Fruit fly (Drosophila melanogaster): ENCODE results near the gene ClpP.

DNA sequence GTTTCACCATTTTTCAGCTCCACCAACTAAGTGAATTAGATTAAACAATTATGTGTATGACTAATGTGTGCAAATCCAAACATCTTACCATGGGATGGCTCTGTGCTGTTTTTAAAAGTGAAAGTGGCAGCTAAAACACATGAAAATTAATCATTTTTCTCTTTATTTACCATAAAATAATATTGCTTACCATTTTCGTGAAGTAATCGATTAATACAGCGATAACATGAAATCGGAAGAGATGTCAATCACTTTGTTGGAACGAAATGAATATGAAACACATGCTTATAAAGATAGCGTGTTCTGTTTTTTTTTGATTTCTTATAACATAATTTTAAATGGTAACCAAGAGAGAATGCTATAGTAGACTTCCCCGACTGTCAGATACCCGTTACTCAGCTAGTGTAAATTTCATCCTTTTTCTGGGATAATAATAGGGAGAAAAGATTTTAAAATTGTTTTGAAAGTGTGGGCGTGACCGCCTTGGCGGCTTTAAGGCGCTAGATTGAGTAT lies 47.3 kb downstream of the ClpP start:
- TF ChIP-seq CG32121 (GFP tag; IDR thresholded peaks at IDR 0.05) (no peak), CG8301 (tag; optimal IDR thresholded peaks at IDR 0.05) (no peak), CG4496 (GFP tag; IDR thresholded peaks at IDR 0.05) (no peak), D1 (tag; optimal IDR thresholded peaks at IDR 0.05) (no peak), CG12605 (GFP tag; IDR thresholded peaks at IDR 0.05) (no peak), EcR (GFP tag; optimal IDR thresholded peaks at IDR 0.05) (no peak)
